Fruit fly (Drosophila melanogaster) whole organism, embryonic: ENCODE measurements around the gene CG42259.

Experiments
- CG10267 ChIP-seq: fragments of 200-800 bp; sonication (Bioruptor generic); optimal IDR thresholded peaks from 2 replicates; lab custom pipeline; 2018; ENCODE audit warnings: missing biosample characterization, mild to moderate bottlenecking, missing genetic modification characterization, moderate library complexity
- CG10321 ChIP-seq: fragments of 200-800 bp; sonication (Bioruptor generic); IDR thresholded peaks from 2 replicates; pipeline ENCODE4 v1.3.6; 2022; ENCODE audit warnings: missing biosample characterization, missing genetic modification characterization
- CG11504 ChIP-seq: fragments of 200-800 bp; sonication (Bioruptor generic); optimal IDR thresholded peaks from 3 replicates; lab custom pipeline; 2019; ENCODE audit warnings: missing biosample characterization, mild to moderate bottlenecking, missing genetic modification characterization, moderate library complexity
- CG11696 ChIP-seq: fragments of 200-800 bp; sonication (Bioruptor generic); IDR thresholded peaks from 2 replicates; pipeline ENCODE4 v1.3.6; 2022; ENCODE audit warnings: missing biosample characterization, missing genetic modification characterization
- CG13894 ChIP-seq: fragments of 200-800 bp; sonication (Bioruptor generic); optimal IDR thresholded peaks from 3 replicates; lab custom pipeline; 2018; ENCODE audit warnings: missing biosample characterization, mild to moderate bottlenecking, missing genetic modification characterization, moderate library complexity
- CG14965 ChIP-seq: fragments of 200-800 bp; sonication (Bioruptor generic); optimal IDR thresholded peaks from 2 replicates; lab custom pipeline; 2016; ENCODE audit warnings: missing biosample characterization, missing genetic modification characterization, borderline replicate concordance
- CG16815 ChIP-seq: fragments of 200-800 bp; sonication (Bioruptor generic); optimal IDR thresholded peaks from 3 replicates; lab custom pipeline; 2017; ENCODE audit warnings: missing biosample characterization, mild to moderate bottlenecking, missing genetic modification characterization
- CG17328 ChIP-seq: fragments of 200-800 bp; sonication (Bioruptor generic); IDR thresholded peaks from 2 replicates; pipeline ENCODE4 v1.3.6; 2022; ENCODE audit warnings: missing biosample characterization, missing genetic modification characterization
- CG18619 ChIP-seq: fragments of 200-800 bp; sonication (Bioruptor generic); optimal IDR thresholded peaks from 3 replicates; lab custom pipeline; 2017; ENCODE audit warnings: missing biosample characterization, mild to moderate bottlenecking, missing genetic modification characterization
- CG2202 ChIP-seq: fragments of 200-800 bp; sonication (Bioruptor generic); optimal IDR thresholded peaks from 2 replicates; lab custom pipeline; 2018; ENCODE audit warnings: missing biosample characterization, mild to moderate bottlenecking, missing genetic modification characterization
- CG31388 ChIP-seq: fragments of 200-800 bp; sonication (Bioruptor generic); optimal IDR thresholded peaks from 2 replicates; lab custom pipeline; 2016; ENCODE audit warnings: missing biosample characterization, missing genetic modification characterization
- CG34224 ChIP-seq: fragments of 200-800 bp; sonication (Bioruptor generic); IDR thresholded peaks from 3 replicates; pipeline ENCODE4 v1.3.6; 2022; ENCODE audit warnings: missing biosample characterization, missing genetic modification characterization; ENCODE audit not compliant: partially characterized antibody
- CG7357 ChIP-seq: fragments of 200-800 bp; sonication (Bioruptor generic); IDR thresholded peaks from 3 replicates; pipeline ENCODE4 v1.3.6; 2022; ENCODE audit warnings: missing biosample characterization, missing genetic modification characterization
- CG7839 ChIP-seq: fragments of 200-800 bp; sonication (Bioruptor generic); optimal IDR thresholded peaks from 3 replicates; lab custom pipeline; 2018; ENCODE audit warnings: missing biosample characterization, mild to moderate bottlenecking, missing genetic modification characterization, moderate library complexity
- CG9932 ChIP-seq: fragments of 200-800 bp; sonication (Bioruptor generic); IDR thresholded peaks from 2 replicates; pipeline ENCODE4 v1.3.6; 2022; ENCODE audit warnings: missing biosample characterization, missing genetic modification characterization
- Camta ChIP-seq: fragments of 200-800 bp; sonication (Bioruptor generic); optimal IDR thresholded peaks from 2 replicates; lab custom pipeline; 2016; ENCODE audit warnings: missing biosample characterization, missing genetic modification characterization
- Drgx ChIP-seq: fragments of 200-800 bp; sonication (Bioruptor generic); IDR thresholded peaks from 2 replicates; pipeline ENCODE4 v1.3.6; 2022; ENCODE audit warnings: missing biosample characterization, missing genetic modification characterization
- Hr51 ChIP-seq, 2 experiments: fragments of 200-800 bp; sonication (Bioruptor generic); optimal IDR thresholded peaks; 2 replicates in 1 of 2; 3 replicates in 1 of 2; lab custom pipeline; 2016 to 2018; ENCODE audit warnings: missing biosample characterization in 2 of 2, missing genetic modification characterization in 2 of 2, mild to moderate bottlenecking in 1 of 2, moderate library complexity in 1 of 2
- Jarid2 ChIP-seq: fragments of 200-800 bp; sonication (Bioruptor generic); optimal IDR thresholded peaks from 3 replicates; lab custom pipeline; 2017; ENCODE audit warnings: mild to moderate bottlenecking, missing biosample characterization, missing genetic modification reagents, missing genetic modification characterization
- MESR4 ChIP-seq: fragments of 200-800 bp; sonication (Bioruptor generic); optimal IDR thresholded peaks from 2 replicates; lab custom pipeline; 2018; ENCODE audit warnings: missing biosample characterization, mild to moderate bottlenecking, missing genetic modification characterization, moderate library complexity
- Med ChIP-seq: fragments of 200-800 bp; sonication (Bioruptor generic); peaks from one replicate; lab custom pipeline; 2016; ENCODE audit warnings: missing biosample characterization, missing genetic modification characterization, mild to moderate bottlenecking, inconsistent platforms, moderate library complexity
- NC2β ChIP-seq: fragments of 200-800 bp; sonication (Bioruptor generic); optimal IDR thresholded peaks from 2 replicates; lab custom pipeline; 2016; ENCODE audit warnings: missing biosample characterization, missing genetic modification characterization
- Rfx ChIP-seq: fragments of 200-800 bp; sonication (Bioruptor generic); IDR thresholded peaks from 2 replicates; pipeline ENCODE4 v1.3.6; 2022; ENCODE audit warnings: missing biosample characterization, missing genetic modification characterization
- Sox102F ChIP-seq: fragments of 200-800 bp; sonication (Bioruptor generic); optimal IDR thresholded peaks from 2 replicates; lab custom pipeline; 2018; ENCODE audit warnings: missing biosample characterization, mild to moderate bottlenecking, missing genetic modification characterization, moderate library complexity
- Ssrp ChIP-seq: fragments of 200-800 bp; sonication (Bioruptor generic); optimal IDR thresholded peaks from 2 replicates; lab custom pipeline; 2018; ENCODE audit warnings: missing biosample characterization, mild to moderate bottlenecking, missing genetic modification characterization, moderate library complexity
- TFAM ChIP-seq: fragments of 200-800 bp; sonication (Bioruptor generic); optimal IDR thresholded peaks from 2 replicates; lab custom pipeline; 2017; ENCODE audit warnings: missing biosample characterization, missing genetic modification characterization, inconsistent platforms
- abd-A ChIP-seq: fragments of 200-800 bp; sonication (Bioruptor generic); optimal IDR thresholded peaks from 3 replicates; lab custom pipeline; 2019; ENCODE audit warnings: missing biosample characterization, mild to moderate bottlenecking, missing genetic modification characterization, moderate library complexity
- az2 ChIP-seq: fragments of 200-800 bp; sonication (Bioruptor generic); optimal IDR thresholded peaks from 3 replicates; lab custom pipeline; 2016; ENCODE audit warnings: missing biosample characterization, missing genetic modification characterization
- cad ChIP-seq: fragments of >200 bp; optimal IDR thresholded peaks from 2 replicates; lab custom pipeline; 2017; ENCODE audit warnings: missing biosample characterization, missing genetic modification characterization
- dmrt99B ChIP-seq: fragments of 200-800 bp; sonication (Bioruptor generic); optimal IDR thresholded peaks from 2 replicates; lab custom pipeline; 2018; ENCODE audit warnings: missing biosample characterization, mild to moderate bottlenecking, missing genetic modification characterization, moderate library complexity
- dysf ChIP-seq: fragments of 200-800 bp; sonication (Bioruptor generic); IDR thresholded peaks from 3 replicates; pipeline ENCODE4 v1.3.6; 2022; ENCODE audit warnings: missing biosample characterization, missing genetic modification characterization
- gce ChIP-seq: fragments of 200-800 bp; sonication (Bioruptor generic); IDR thresholded peaks from 3 replicates; pipeline ENCODE4 v1.3.6; 2022; ENCODE audit warnings: missing biosample characterization, missing genetic modification characterization
- gem ChIP-seq: fragments of 200-800 bp; sonication (Bioruptor generic); optimal IDR thresholded peaks from 2 replicates; lab custom pipeline; 2019; ENCODE audit warnings: missing biosample characterization, mild to moderate bottlenecking, missing genetic modification characterization, moderate library complexity
- gsb ChIP-seq: fragments of 200-800 bp; sonication (Bioruptor generic); IDR thresholded peaks from 2 replicates; pipeline ENCODE4 v1.3.6; 2022; ENCODE audit warnings: missing biosample characterization, missing genetic modification characterization
- hb ChIP-seq: fragments of 200-800 bp; sonication (Bioruptor generic); IDR thresholded peaks from 3 replicates; pipeline ENCODE4 v1.3.6; 2022; ENCODE audit warnings: missing biosample characterization, missing genetic modification characterization; ENCODE audit not compliant: partially characterized antibody
- kah ChIP-seq: fragments of 200-800 bp; sonication (Bioruptor generic); optimal IDR thresholded peaks from 2 replicates; lab custom pipeline; 2018; ENCODE audit warnings: missing biosample characterization, mild to moderate bottlenecking, missing genetic modification characterization
- knrl ChIP-seq: fragments of 200-800 bp; sonication (Bioruptor generic); IDR thresholded peaks from 3 replicates; pipeline ENCODE4 v1.3.6; 2022; ENCODE audit warnings: missing biosample characterization, missing genetic modification characterization; ENCODE audit not compliant: partially characterized antibody
- lmd ChIP-seq: fragments of 200-800 bp; sonication (Bioruptor generic); IDR thresholded peaks from 2 replicates; pipeline ENCODE4 v1.3.6; 2022; ENCODE audit warnings: missing biosample characterization, missing genetic modification characterization
- otp ChIP-seq: fragments of 200-800 bp; sonication (Bioruptor generic); IDR thresholded peaks from 3 replicates; pipeline ENCODE4, ENCODE4 v1.3.6; 2022; ENCODE audit warnings: missing biosample characterization, missing genetic modification characterization
- p53 ChIP-seq: fragments of 200-800 bp; sonication (Bioruptor generic); optimal IDR thresholded peaks from 2 replicates; lab custom pipeline; 2016; ENCODE audit warnings: missing biosample characterization, missing genetic modification characterization
- pan ChIP-seq, 4 experiments: fragments of >200 bp in 3 of 4; fragments of 200-800 bp in 1 of 4; sonication (Bioruptor generic) in 1 of 4; optimal IDR thresholded peaks in 3 of 4; IDR thresholded peaks in 1 of 4; 2 replicates each; pipeline versions ENCODE4 v1.3.6 to Lab custom; 2017 to 2022; ENCODE audit warnings: missing biosample characterization in 2 of 4, missing genetic modification characterization in 2 of 4, mixed read lengths in 1 of 4
- row ChIP-seq: fragments of 200-800 bp; sonication (Bioruptor generic); IDR thresholded peaks from 3 replicates; pipeline ENCODE4 v1.3.6; 2022; ENCODE audit warnings: missing biosample characterization, missing genetic modification characterization
- sens ChIP-seq: fragments of 200-800 bp; sonication (Bioruptor generic); peaks from one replicate; lab custom pipeline; 2016; ENCODE audit warnings: missing biosample characterization, missing genetic modification characterization
- sisA ChIP-seq: fragments of 200-800 bp; sonication (Bioruptor generic); IDR thresholded peaks from 2 replicates; pipeline ENCODE4 v1.3.6; 2022; ENCODE audit warnings: missing biosample characterization, missing genetic modification characterization
- sqz ChIP-seq: fragments of 200-800 bp; sonication (Bioruptor generic); optimal IDR thresholded peaks from 3 replicates; lab custom pipeline; 2018; ENCODE audit warnings: missing biosample characterization, mild to moderate bottlenecking, missing genetic modification characterization
- vfl ChIP-seq: fragments of 200-800 bp; sonication (Bioruptor generic); optimal IDR thresholded peaks from 2 replicates; lab custom pipeline; 2016; ENCODE audit warnings: missing biosample characterization, missing genetic modification characterization

Gene CG42259

dm6 chrX:1090408-1090807 is 44.4 kb downstream of the CG42259 start:
- 0 out of 3 replicates have a peak, but pooled peaks have one; percentile 39 for TF ChIP-seq dysf (GFP tag; lab: Robert Waterston, UW)
- no peak for TF ChIP-seq CG18619 (GFP tag; lab: Kevin White, UChicago)
- no peak for TF ChIP-seq Jarid2 (GFP tag; lab: Kevin White, UChicago)
- TF ChIP-seq CG9932 (GFP tag; lab: Robert Waterston, UW): no peak
- TF ChIP-seq az2: no peak
- TF ChIP-seq CG7839 (tag; lab: Kevin White, UChicago): peak; percentile 8
- peak; percentile 41 for TF ChIP-seq Med (GFP tag; lab: Kevin White, UChicago)
- TF ChIP-seq knrl (GFP tag; lab: Robert Waterston, UW): no peak
- TF ChIP-seq dmrt99B (tag; lab: Kevin White, UChicago): peak; percentile 24
- no peak for TF ChIP-seq otp
- TF ChIP-seq Ssrp (tag; lab: Kevin White, UChicago): no peak
- peak; percentile 14 for TF ChIP-seq gem (tag; lab: Kevin White, UChicago)
- no peak for TF ChIP-seq vfl (GFP tag; lab: Kevin White, UChicago)
- TF ChIP-seq Sox102F (GFP tag; lab: Kevin White, UChicago): peak; percentile 8
- TF ChIP-seq Camta (GFP tag; lab: Kevin White, UChicago): no peak
- peak in 1 of 2 experiments; percentile 4 for TF ChIP-seq Hr51 (GFP tag; optimal IDR thresholded peaks at IDR 0.05; lab: Kevin White, UChicago)
- no peak for TF ChIP-seq CG17328 (GFP tag; lab: Robert Waterston, UW)
- TF ChIP-seq CG10321: no peak
- TF ChIP-seq sisA (GFP tag; lab: Robert Waterston, UW): no peak
- no peak for TF ChIP-seq MESR4 (GFP tag; lab: Kevin White, UChicago)
- no peak for TF ChIP-seq p53 (GFP tag; lab: Kevin White, UChicago)
- TF ChIP-seq row: peak; percentile 60
- no peak for TF ChIP-seq CG11696 (GFP tag; lab: Robert Waterston, UW)
- no peak for TF ChIP-seq abd-A
- no peak for TF ChIP-seq cad
- TF ChIP-seq pan (optimal IDR thresholded peaks at IDR 0.05; lab: Kevin White, UChicago): no peak
- TF ChIP-seq pan (GFP tag; optimal IDR thresholded peaks at IDR 0.05 in 1 of 2, IDR thresholded peaks at IDR 0.05 in 1 of 2): peak in 1 of 2 experiments; percentile 9
- no peak for TF ChIP-seq CG7357 (GFP tag; lab: Robert Waterston, UW)
- TF ChIP-seq CG11504: peak; percentile 16
- peak; percentile 35 for TF ChIP-seq sens (GFP tag; lab: Kevin White, UChicago)
- no peak for TF ChIP-seq CG14965 (GFP tag; lab: Kevin White, UChicago)
- no peak for TF ChIP-seq NC2β (GFP tag; lab: Kevin White, UChicago)
- TF ChIP-seq gsb (GFP tag; lab: Robert Waterston, UW): no peak
- no peak for TF ChIP-seq CG10267 (tag; lab: Kevin White, UChicago)
- TF ChIP-seq Drgx (GFP tag; lab: Robert Waterston, UW): peak; percentile 52; the same call in 1 of the 2 replicates
- no peak for TF ChIP-seq CG2202
- no peak for TF ChIP-seq CG16815 (GFP tag; lab: Kevin White, UChicago)
- TF ChIP-seq sqz (GFP tag; lab: Kevin White, UChicago): peak; percentile 16
- no peak for TF ChIP-seq gce (GFP tag; lab: Robert Waterston, UW)
- no peak for TF ChIP-seq kah (GFP tag; lab: Kevin White, UChicago)
- TF ChIP-seq CG31388 (GFP tag; lab: Kevin White, UChicago): no peak
- TF ChIP-seq CG34224 (GFP tag; lab: Robert Waterston, UW): no peak
- no peak for TF ChIP-seq CG13894 (tag; lab: Kevin White, UChicago)
- no peak for TF ChIP-seq hb (GFP tag; lab: Robert Waterston, UW)
- TF ChIP-seq TFAM (GFP tag; lab: Kevin White, UChicago): no peak
- peak; percentile 29; the same call in 1 of the 2 replicates for TF ChIP-seq lmd (GFP tag; lab: Robert Waterston, UW)
- TF ChIP-seq Rfx: no peak
